Fruit fly (Drosophila melanogaster) whole organism, embryonic: ENCODE results near the gene mRpL13.

ENCODE experiments used
- Aef1 ChIP-seq: fragments of 200-800 bp; sonication (Bioruptor generic); IDR thresholded peaks from 3 replicates; pipeline ENCODE4 v1.3.6; 2022; ENCODE audit warnings: missing biosample characterization, missing genetic modification characterization
- Antp ChIP-seq: fragments of 200-800 bp; sonication (Bioruptor generic); optimal IDR thresholded peaks from 3 replicates; lab custom pipeline; 2016; ENCODE audit warnings: missing biosample characterization, missing genetic modification characterization
- Bgb ChIP-seq: fragments of 200-800 bp; sonication (Bioruptor generic); IDR thresholded peaks from 2 replicates; pipeline ENCODE4 v1.3.6; 2022; ENCODE audit warnings: missing biosample characterization, missing genetic modification characterization; ENCODE audit not compliant: partially characterized antibody
- CG10654 ChIP-seq: fragments of 200-800 bp; sonication (Bioruptor generic); optimal IDR thresholded peaks from 2 replicates; lab custom pipeline; 2016; ENCODE audit warnings: missing biosample characterization, missing genetic modification characterization
- CG11247 ChIP-seq: fragments of 200-800 bp; sonication (Bioruptor generic); IDR thresholded peaks from 2 replicates; pipeline ENCODE4 v1.3.6; 2022; ENCODE audit warnings: missing biosample characterization, missing genetic modification characterization
- CG11456 ChIP-seq: fragments of 200-800 bp; sonication (Bioruptor generic); IDR thresholded peaks from 3 replicates; pipeline ENCODE4 v1.3.6; 2022; ENCODE audit warnings: missing biosample characterization, missing genetic modification characterization
- CG11504 ChIP-seq: fragments of 200-800 bp; sonication (Bioruptor generic); optimal IDR thresholded peaks from 3 replicates; lab custom pipeline; 2019; ENCODE audit warnings: missing biosample characterization, mild to moderate bottlenecking, missing genetic modification characterization, moderate library complexity
- CG12299 ChIP-seq: fragments of 200-800 bp; sonication (Bioruptor generic); optimal IDR thresholded peaks from 2 replicates; lab custom pipeline; 2018; ENCODE audit warnings: missing biosample characterization, mild to moderate bottlenecking, missing genetic modification characterization
- CG13775 ChIP-seq: fragments of 200-800 bp; sonication (Bioruptor generic); optimal IDR thresholded peaks from 3 replicates; lab custom pipeline; 2017; ENCODE audit warnings: missing biosample characterization, mild to moderate bottlenecking, missing genetic modification characterization
- CG15269 ChIP-seq: fragments of 200-800 bp; sonication (Bioruptor generic); optimal IDR thresholded peaks from 2 replicates; lab custom pipeline; 2018; ENCODE audit warnings: missing biosample characterization, mild to moderate bottlenecking, missing genetic modification characterization, moderate library complexity
- CG17359 ChIP-seq: fragments of 200-800 bp; sonication (Bioruptor generic); optimal IDR thresholded peaks from 3 replicates; lab custom pipeline; 2018; ENCODE audit warnings: missing biosample characterization, mild to moderate bottlenecking, missing genetic modification characterization, moderate library complexity
- CG2116 ChIP-seq: fragments of 200-800 bp; sonication (Bioruptor generic); optimal IDR thresholded peaks from 3 replicates; lab custom pipeline; 2018; ENCODE audit warnings: missing biosample characterization, mild to moderate bottlenecking, missing genetic modification characterization
- CG3847 ChIP-seq: fragments of 200-800 bp; sonication (Bioruptor generic); IDR thresholded peaks from 2 replicates; pipeline ENCODE4 v1.3.6; 2022; ENCODE audit warnings: missing biosample characterization, missing genetic modification characterization
- CG6791 ChIP-seq: fragments of 200-800 bp; sonication (Bioruptor generic); IDR thresholded peaks from 3 replicates; pipeline ENCODE4 v1.3.6; 2022; ENCODE audit warnings: missing biosample characterization, missing genetic modification characterization; ENCODE audit not compliant: partially characterized antibody
- CG6854 ChIP-seq: fragments of 200-800 bp; sonication (Bioruptor generic); optimal IDR thresholded peaks from 3 replicates; lab custom pipeline; 2017; ENCODE audit warnings: missing biosample characterization, mild to moderate bottlenecking, missing genetic modification characterization
- CG7928 ChIP-seq: fragments of 200-800 bp; sonication (Bioruptor generic); optimal IDR thresholded peaks from 2 replicates; lab custom pipeline; 2017; ENCODE audit warnings: missing biosample characterization, mild to moderate bottlenecking, missing genetic modification characterization
- CG8290 ChIP-seq, 3 experiments: fragments of 200-800 bp; sonication (Bioruptor generic); optimal IDR thresholded peaks; 2 replicates each; lab custom pipeline; 2016 to 2019; ENCODE audit warnings: missing biosample characterization in 3 of 3, missing genetic modification characterization in 3 of 3, mild to moderate bottlenecking in 2 of 3, moderate library complexity in 1 of 3
- CG8765 ChIP-seq: fragments of 200-800 bp; sonication (Bioruptor generic); IDR thresholded peaks from 2 replicates; pipeline ENCODE4 v1.3.6; 2022; ENCODE audit warnings: missing biosample characterization, missing genetic modification characterization
- CG9727 ChIP-seq: fragments of 200-800 bp; sonication (Bioruptor generic); optimal IDR thresholded peaks from 3 replicates; lab custom pipeline; 2017; ENCODE audit warnings: missing biosample characterization, mild to moderate bottlenecking, missing genetic modification characterization
- Drgx ChIP-seq: fragments of 200-800 bp; sonication (Bioruptor generic); IDR thresholded peaks from 2 replicates; pipeline ENCODE4 v1.3.6; 2022; ENCODE audit warnings: missing biosample characterization, missing genetic modification characterization
- Fer1 ChIP-seq: fragments of 200-800 bp; sonication (Bioruptor generic); optimal IDR thresholded peaks from 2 replicates; lab custom pipeline; 2017; ENCODE audit warnings: missing biosample characterization, mild to moderate bottlenecking, missing genetic modification characterization
- MESR4 ChIP-seq: fragments of 200-800 bp; sonication (Bioruptor generic); optimal IDR thresholded peaks from 2 replicates; lab custom pipeline; 2018; ENCODE audit warnings: missing biosample characterization, mild to moderate bottlenecking, missing genetic modification characterization, moderate library complexity
- Mad ChIP-seq: fragments of 200-800 bp; sonication (Bioruptor generic); optimal IDR thresholded peaks from 2 replicates; lab custom pipeline; 2016; ENCODE audit warnings: missing biosample characterization, missing genetic modification characterization
- Myb ChIP-seq: fragments of 200-800 bp; sonication (Bioruptor generic); optimal IDR thresholded peaks from 2 replicates; lab custom pipeline; 2016; ENCODE audit warnings: missing biosample characterization, missing genetic modification characterization
- NC2β ChIP-seq: fragments of 200-800 bp; sonication (Bioruptor generic); optimal IDR thresholded peaks from 2 replicates; lab custom pipeline; 2016; ENCODE audit warnings: missing biosample characterization, missing genetic modification characterization
- Ptx1 ChIP-seq: fragments of 200-800 bp; sonication (Bioruptor generic); IDR thresholded peaks from 2 replicates; pipeline ENCODE4 v1.3.6; 2022; ENCODE audit warnings: missing biosample characterization, missing genetic modification characterization
- Ssrp ChIP-seq: fragments of 200-800 bp; sonication (Bioruptor generic); optimal IDR thresholded peaks from 2 replicates; lab custom pipeline; 2018; ENCODE audit warnings: missing biosample characterization, mild to moderate bottlenecking, missing genetic modification characterization, moderate library complexity
- ab ChIP-seq: fragments of 200-800 bp; sonication (Bioruptor generic); optimal IDR thresholded peaks from 2 replicates; lab custom pipeline; 2016; ENCODE audit warnings: missing biosample characterization, missing genetic modification characterization
- ac ChIP-seq: fragments of 200-800 bp; sonication (Bioruptor generic); optimal IDR thresholded peaks from 3 replicates; lab custom pipeline; 2017; ENCODE audit warnings: missing biosample characterization, mild to moderate bottlenecking, missing genetic modification characterization
- ash1 ChIP-seq: fragments of 200-800 bp; sonication (Bioruptor generic); optimal IDR thresholded peaks from 2 replicates; lab custom pipeline; 2018; ENCODE audit warnings: missing biosample characterization, mild to moderate bottlenecking, missing genetic modification characterization
- btn ChIP-seq: fragments of 200-800 bp; sonication (Bioruptor generic); optimal IDR thresholded peaks from 2 replicates; lab custom pipeline; 2016; ENCODE audit warnings: missing biosample characterization, missing genetic modification characterization
- cato ChIP-seq: fragments of 200-800 bp; sonication (Bioruptor generic); optimal IDR thresholded peaks from 2 replicates; lab custom pipeline; 2016; ENCODE audit warnings: missing biosample characterization, missing genetic modification characterization, borderline replicate concordance
- chn ChIP-seq: fragments of 200-800 bp; sonication (Bioruptor generic); optimal IDR thresholded peaks from 2 replicates; lab custom pipeline; 2016; ENCODE audit warnings: missing biosample characterization, missing genetic modification characterization
- ci ChIP-seq: fragments of 200-800 bp; sonication (Bioruptor generic); IDR thresholded peaks from 3 replicates; pipeline ENCODE4 v1.3.6; 2022; ENCODE audit warnings: missing biosample characterization, missing genetic modification characterization
- crp ChIP-seq, 2 experiments: fragments of 200-800 bp; sonication (Bioruptor generic); optimal IDR thresholded peaks; 2 replicates in 1 of 2; 3 replicates in 1 of 2; lab custom pipeline; 2017; ENCODE audit warnings: missing biosample characterization in 2 of 2, missing genetic modification characterization in 2 of 2, mild to moderate bottlenecking in 1 of 2, moderate library complexity in 1 of 2
- dmrt99B ChIP-seq: fragments of 200-800 bp; sonication (Bioruptor generic); optimal IDR thresholded peaks from 2 replicates; lab custom pipeline; 2018; ENCODE audit warnings: missing biosample characterization, mild to moderate bottlenecking, missing genetic modification characterization, moderate library complexity
- emc ChIP-seq: fragments of 200-800 bp; sonication (Bioruptor generic); optimal IDR thresholded peaks from 2 replicates; lab custom pipeline; 2016; ENCODE audit warnings: missing biosample characterization, missing genetic modification characterization
- eve ChIP-seq, 2 experiments: fragments of >200 bp; optimal IDR thresholded peaks; 2 replicates each; lab custom pipeline; 2017; ENCODE audit warnings: missing biosample characterization in 2 of 2, missing genetic modification characterization in 2 of 2
- gt ChIP-seq: fragments of 200-800 bp; sonication (Bioruptor generic); IDR thresholded peaks from 2 replicates; pipeline ENCODE4 v1.3.6; 2022; ENCODE audit warnings: missing biosample characterization, missing genetic modification characterization
- hbn ChIP-seq: fragments of 200-800 bp; sonication (Bioruptor generic); IDR thresholded peaks from 2 replicates; pipeline ENCODE4 v1.3.6; 2022; ENCODE audit warnings: missing biosample characterization, missing genetic modification characterization; ENCODE audit not compliant: partially characterized antibody
- klu ChIP-seq: fragments of 200-800 bp; sonication (Bioruptor generic); IDR thresholded peaks from 2 replicates; pipeline ENCODE4 v1.3.6; 2022; ENCODE audit warnings: missing biosample characterization, missing genetic modification characterization
- lab ChIP-seq: fragments of 200-800 bp; sonication (Bioruptor generic); optimal IDR thresholded peaks from 3 replicates; lab custom pipeline; 2017; ENCODE audit warnings: missing biosample characterization, missing genetic modification characterization, mild to moderate bottlenecking, moderate library complexity, missing genetic modification reagents
- odd ChIP-seq: fragments of 200-800 bp; sonication (Bioruptor generic); optimal IDR thresholded peaks from 2 replicates; lab custom pipeline; 2017; ENCODE audit warnings: missing biosample characterization, mild to moderate bottlenecking, missing genetic modification characterization
- schlank ChIP-seq: fragments of 200-800 bp; sonication (Bioruptor generic); optimal IDR thresholded peaks from 2 replicates; lab custom pipeline; 2018; ENCODE audit warnings: missing biosample characterization, mild to moderate bottlenecking, missing genetic modification characterization
- shn ChIP-seq: fragments of 200-800 bp; sonication (Bioruptor generic); optimal IDR thresholded peaks from 3 replicates; lab custom pipeline; 2016; ENCODE audit warnings: missing biosample characterization, missing genetic modification characterization
- sim ChIP-seq: fragments of 200-800 bp; sonication (Bioruptor generic); IDR thresholded peaks from 2 replicates; pipeline ENCODE4 v1.3.6; 2022; ENCODE audit warnings: missing biosample characterization, missing genetic modification characterization
- sima ChIP-seq: fragments of 200-800 bp; sonication (Bioruptor generic); optimal IDR thresholded peaks from 2 replicates; lab custom pipeline; 2016; ENCODE audit warnings: missing biosample characterization, missing genetic modification characterization
- tap ChIP-seq: fragments of 200-800 bp; optimal IDR thresholded peaks from 3 replicates; lab custom pipeline; 2019; ENCODE audit warnings: missing biosample characterization, mild to moderate bottlenecking, missing genetic modification characterization, moderate library complexity
- tup ChIP-seq: fragments of 200-800 bp; sonication (Bioruptor generic); optimal IDR thresholded peaks from 2 replicates; lab custom pipeline; 2016; ENCODE audit warnings: missing biosample characterization, mild to moderate bottlenecking, missing genetic modification characterization, moderate library complexity
- zen ChIP-seq: fragments of 200-800 bp; sonication (Bioruptor generic); optimal IDR thresholded peaks from 3 replicates; lab custom pipeline; 2018; ENCODE audit warnings: missing biosample characterization, mild to moderate bottlenecking, missing genetic modification characterization, moderate library complexity

Gene mRpL13

dm6 chr2L:18890087-18890486 is 31.0 kb upstream of the mRpL13 start (continued):
- no peak for TF ChIP-seq hbn (GFP tag; lab: Robert Waterston, UW)
- peak; percentile 64 for TF ChIP-seq tap (tag; lab: Kevin White, UChicago)
- TF ChIP-seq zen = peak; percentile 98
- TF ChIP-seq CG13775 = peak; percentile 79
- peak; percentile 76 for TF ChIP-seq Ssrp (tag; lab: Kevin White, UChicago)
- peak; percentile 52; the same call in 1 of the 2 replicates for TF ChIP-seq Ptx1
- TF ChIP-seq MESR4 = peak; percentile 9
- TF ChIP-seq Antp = peak; percentile 58
- TF ChIP-seq Aef1 (GFP tag; lab: Robert Waterston, UW) = 0 out of 3 replicates have a peak, but pooled peaks have one; percentile 28
- TF ChIP-seq CG11247 (GFP tag; lab: Robert Waterston, UW) = peak; percentile 43
- peak; percentile 47 for TF ChIP-seq ab (GFP tag; lab: Kevin White, UChicago)
- peak; percentile 38; the same call in 1 of the 2 replicates for TF ChIP-seq klu
- TF ChIP-seq Bgb (GFP tag; lab: Robert Waterston, UW) = no peak
- no peak for TF ChIP-seq Drgx (GFP tag; lab: Robert Waterston, UW)
- TF ChIP-seq Fer1 (GFP tag; lab: Kevin White, UChicago) = no peak
- peak; percentile 48 for TF ChIP-seq Myb (GFP tag; lab: Kevin White, UChicago)
- TF ChIP-seq ci (GFP tag; lab: Robert Waterston, UW) = peak; percentile 87
- TF ChIP-seq eve (GFP tag; optimal IDR thresholded peaks at IDR 0.05; lab: Kevin White, UChicago) = peak in 1 of 2 experiments; percentile 59
- TF ChIP-seq CG9727 (GFP tag; lab: Kevin White, UChicago) = peak; percentile 91
- TF ChIP-seq sim (GFP tag; lab: Robert Waterston, UW) = peak; percentile 82
- TF ChIP-seq tup (GFP tag; lab: Kevin White, UChicago) = peak; percentile 90
- TF ChIP-seq CG6854 (GFP tag; lab: Kevin White, UChicago) = no peak
- peak; percentile 2 for TF ChIP-seq CG12299 (tag; lab: Kevin White, UChicago)
- peak; percentile 85 for TF ChIP-seq ac (GFP tag; lab: Kevin White, UChicago)
- TF ChIP-seq Mad (GFP tag; lab: Kevin White, UChicago) = peak; percentile 67
- TF ChIP-seq crp (GFP tag; optimal IDR thresholded peaks at IDR 0.05; lab: Kevin White, UChicago) = peak in 1 of 2 experiments; percentile 13
- peak; percentile 76 for TF ChIP-seq CG11504 (tag; lab: Kevin White, UChicago)
- TF ChIP-seq CG17359 (tag; lab: Kevin White, UChicago) = peak; percentile 69
- TF ChIP-seq gt = peak; percentile 65
- TF ChIP-seq sima = no peak
- no peak for TF ChIP-seq ash1 (GFP tag; lab: Kevin White, UChicago)
- no peak for TF ChIP-seq CG6791 (GFP tag; lab: Robert Waterston, UW)
- peak; percentile 5 for TF ChIP-seq odd
- TF ChIP-seq CG8765 (GFP tag; lab: Robert Waterston, UW) = peak; percentile 90
- TF ChIP-seq dmrt99B = peak; percentile 67
- TF ChIP-seq emc (GFP tag; lab: Kevin White, UChicago) = peak; percentile 2
- TF ChIP-seq CG2116 = peak; percentile 29
- TF ChIP-seq CG7928 (GFP tag; lab: Kevin White, UChicago) = no peak
- peak; percentile 60 for TF ChIP-seq CG8290 (GFP tag; optimal IDR thresholded peaks at IDR 0.05; lab: Kevin White, UChicago)
- TF ChIP-seq CG8290 (tag; optimal IDR thresholded peaks at IDR 0.05; lab: Kevin White, UChicago) = peak; percentile 48 to 63
- peak; percentile 88 for TF ChIP-seq chn (GFP tag; lab: Kevin White, UChicago)
- peak; percentile 46 for TF ChIP-seq CG15269 (tag; lab: Kevin White, UChicago)
- no peak for TF ChIP-seq schlank
- peak; percentile 68 for TF ChIP-seq btn (GFP tag; lab: Kevin White, UChicago)
- TF ChIP-seq cato (GFP tag; lab: Kevin White, UChicago) = peak; percentile 58
- peak; percentile 83 for TF ChIP-seq NC2β (GFP tag; lab: Kevin White, UChicago)
- TF ChIP-seq lab (GFP tag; lab: Kevin White, UChicago) = peak; percentile 40
- peak; percentile 69; the same call in 2 of the 3 replicates for TF ChIP-seq CG11456 (GFP tag; lab: Robert Waterston, UW)
- peak; percentile 62 for TF ChIP-seq shn (GFP tag; lab: Kevin White, UChicago)
- TF ChIP-seq CG10654 (GFP tag; lab: Kevin White, UChicago) = peak; percentile 53
- peak; percentile 48 for TF ChIP-seq CG3847 (GFP tag; lab: Robert Waterston, UW)
